Fruit fly (Drosophila melanogaster) whole organism, wandering third instar larva: Measurements from ENCODE around the gene MED31.

Experiments used
- Abd-B ChIP-seq: fragments of >200 bp; optimal IDR thresholded peaks from 2 replicates; lab custom pipeline; 2017; ENCODE audit warnings: missing biosample characterization, missing genetic modification characterization
- CG9705 ChIP-seq: fragments of 200-800 bp; sonication (Bioruptor generic); optimal IDR thresholded peaks from 2 replicates; lab custom pipeline; 2018; ENCODE audit warnings: missing biosample characterization, mild to moderate bottlenecking, missing genetic modification characterization
- CrebA ChIP-seq: fragments of 200-800 bp; sonication (Bioruptor generic); optimal IDR thresholded peaks from 2 replicates; lab custom pipeline; 2016; ENCODE audit warnings: missing biosample characterization, mild to moderate bottlenecking, missing genetic modification characterization, borderline replicate concordance
- Dfd ChIP-seq: fragments of >200 bp; optimal IDR thresholded peaks from 2 replicates; lab custom pipeline; 2017; ENCODE audit warnings: missing biosample characterization, missing genetic modification characterization
- Dif ChIP-seq: fragments of 200-275, 200-300 bp; sonication (Bioruptor generic); optimal IDR thresholded peaks from 2 replicates; lab custom pipeline; 2018; ENCODE audit warnings: missing biosample characterization, missing genetic modification characterization; ENCODE audit not compliant: partially characterized antibody
- GATAd ChIP-seq: sonication (Bioruptor generic); optimal IDR thresholded peaks from 2 replicates; lab custom pipeline; 2016; ENCODE audit warnings: missing biosample characterization, missing genetic modification characterization
- HLH106 ChIP-seq: fragments of 200-800 bp; optimal IDR thresholded peaks from 3 replicates; lab custom pipeline; 2019; ENCODE audit warnings: missing biosample characterization, mild to moderate bottlenecking, missing genetic modification characterization, moderate library complexity
- Hnf4 ChIP-seq: fragments of 200-800 bp; sonication (Bioruptor generic); optimal IDR thresholded peaks from 2 replicates; lab custom pipeline; 2016; ENCODE audit warnings: missing biosample characterization, mild to moderate bottlenecking, missing genetic modification characterization
- Hr78 ChIP-seq: fragments of >200 bp; optimal IDR thresholded peaks from 2 replicates; lab custom pipeline; 2017; ENCODE audit warnings: missing biosample characterization, missing genetic modification characterization
- Hr83 ChIP-seq: fragments of 200-300 bp; sonication (Bioruptor generic); optimal IDR thresholded peaks from 2 replicates; lab custom pipeline; 2016; ENCODE audit warnings: missing biosample characterization, mild to moderate bottlenecking, missing genetic modification characterization, moderate library complexity; ENCODE audit not compliant: poor library complexity, severe bottlenecking
- Jra ChIP-seq: sonication (Bioruptor generic); optimal IDR thresholded peaks from 2 replicates; lab custom pipeline; 2016; ENCODE audit warnings: missing biosample characterization, missing genetic modification characterization
- Myc ChIP-seq: fragments of >200 bp; optimal IDR thresholded peaks from 2 replicates; lab custom pipeline; 2017
- N ChIP-seq: fragments of >200 bp; optimal IDR thresholded peaks from 2 replicates; lab custom pipeline; 2018; ENCODE audit warnings: missing biosample characterization, missing external identifiers, missing genetic modification characterization
- OdsH ChIP-seq: fragments of 200-800 bp; sonication (Bioruptor generic); optimal IDR thresholded peaks from 2 replicates; lab custom pipeline; 2016; ENCODE audit warnings: missing biosample characterization, mild to moderate bottlenecking, missing genetic modification characterization
- Rel ChIP-seq, 2 experiments: fragments of 200-800 bp; sonication (Bioruptor generic) in 1 of 2; optimal IDR thresholded peaks; 2 replicates in 1 of 2; 3 replicates in 1 of 2; lab custom pipeline; 2016 to 2019; ENCODE audit warnings: mild to moderate bottlenecking in 2 of 2, missing biosample characterization in 2 of 2, missing genetic modification characterization in 2 of 2, moderate library complexity in 1 of 2
- Sp1 ChIP-seq: fragments of 200-800 bp; sonication (Bioruptor generic); optimal IDR thresholded peaks from 3 replicates; lab custom pipeline; 2019; ENCODE audit warnings: missing biosample characterization, mild to moderate bottlenecking, missing genetic modification characterization, moderate library complexity
- Vsx2 ChIP-seq: fragments of 200-300, 225-300 bp; sonication (Bioruptor generic); optimal IDR thresholded peaks from 2 replicates; lab custom pipeline; 2018; ENCODE audit warnings: missing biosample characterization, missing genetic modification characterization; ENCODE audit not compliant: partially characterized antibody
- br ChIP-seq: fragments of 200-800 bp; sonication (Bioruptor generic); optimal IDR thresholded peaks from 2 replicates; lab custom pipeline; 2016; ENCODE audit warnings: missing biosample characterization, missing genetic modification characterization
- dsf ChIP-seq: sonication (Bioruptor generic); optimal IDR thresholded peaks from 2 replicates; lab custom pipeline; 2016; ENCODE audit warnings: missing biosample characterization, missing genetic modification characterization, borderline replicate concordance
- ey ChIP-seq: fragments of 200-800 bp; sonication (Bioruptor generic); optimal IDR thresholded peaks from 2 replicates; lab custom pipeline; 2016; ENCODE audit warnings: missing biosample characterization, missing genetic modification characterization
- foxo ChIP-seq, 2 experiments: fragments of 200-800 bp; sonication (Bioruptor generic); optimal IDR thresholded peaks; 2 replicates in 1 of 2; 3 replicates in 1 of 2; lab custom pipeline; 2016 to 2017; ENCODE audit warnings: missing biosample characterization in 2 of 2, missing genetic modification characterization in 2 of 2
- fru ChIP-seq: fragments of 200-800 bp; sonication (Bioruptor generic); optimal IDR thresholded peaks from 3 replicates; lab custom pipeline; 2016; ENCODE audit warnings: missing biosample characterization, mild to moderate bottlenecking, missing genetic modification characterization
- h ChIP-seq: fragments of 200-800 bp; sonication (Bioruptor generic); optimal IDR thresholded peaks from 3 replicates; lab custom pipeline; 2016; ENCODE audit warnings: missing biosample characterization, mild to moderate bottlenecking, missing genetic modification characterization
- jim ChIP-seq: fragments of 175-275, 200-325 bp; sonication (Bioruptor generic); optimal IDR thresholded peaks from 2 replicates; lab custom pipeline; 2016; ENCODE audit warnings: missing biosample characterization, mild to moderate bottlenecking, missing genetic modification characterization
- lola ChIP-seq: fragments of >200 bp; optimal IDR thresholded peaks from 2 replicates; lab custom pipeline; 2017; ENCODE audit warnings: missing biosample characterization, missing genetic modification characterization
- pan ChIP-seq: fragments of >200 bp; optimal IDR thresholded peaks from 2 replicates; lab custom pipeline; 2017
- psq ChIP-seq: fragments of 200-800 bp; sonication (Bioruptor generic); optimal IDR thresholded peaks from 3 replicates; lab custom pipeline; 2017; ENCODE audit warnings: missing biosample characterization, mild to moderate bottlenecking, missing genetic modification characterization, moderate library complexity
- rgr ChIP-seq: fragments of 200-800 bp; sonication (Bioruptor generic); optimal IDR thresholded peaks from 3 replicates; lab custom pipeline; 2016; ENCODE audit warnings: missing biosample characterization, mild to moderate bottlenecking, missing genetic modification characterization
- sage ChIP-seq: fragments of 200-800 bp; sonication (Bioruptor generic); optimal IDR thresholded peaks from 2 replicates; lab custom pipeline; 2016; ENCODE audit warnings: missing biosample characterization, mild to moderate bottlenecking, missing genetic modification characterization
- sv ChIP-seq: fragments of 200-800 bp; sonication (Bioruptor generic); optimal IDR thresholded peaks from 3 replicates; lab custom pipeline; 2016; ENCODE audit warnings: missing biosample characterization, missing genetic modification characterization
- tai ChIP-seq: sonication (Bioruptor generic); optimal IDR thresholded peaks from 2 replicates; lab custom pipeline; 2016; ENCODE audit warnings: missing biosample characterization, missing genetic modification characterization
- usp ChIP-seq: fragments of >200 bp; optimal IDR thresholded peaks from 2 replicates; lab custom pipeline; 2017; ENCODE audit warnings: missing biosample characterization, missing genetic modification characterization
- woc ChIP-seq: sonication (Bioruptor generic); optimal IDR thresholded peaks from 2 replicates; lab custom pipeline; 2016; ENCODE audit warnings: missing biosample characterization, mild to moderate bottlenecking, missing genetic modification characterization

Gene MED31

dm6 chr3R:4641616-4642102 lies at the start of gene MED31, which contains the start of the genes CG9775 and slx1:
MED31 (plus strand) TSS chr3R:4641963.
CG9775 (minus strand) TSS chr3R:4641838.
slx1 (plus strand) TSS chr3R:4641963.
- TF ChIP-seq Abd-B (GFP tag; lab: Kevin White, UChicago), result no peak
- peak; percentile 73 for TF ChIP-seq Sp1 (GFP tag; lab: Kevin White, UChicago)
- TF ChIP-seq tai (GFP tag; lab: Kevin White, UChicago), result no peak
- peak; percentile 64 for TF ChIP-seq OdsH (GFP tag; lab: Kevin White, UChicago)
- peak; percentile 53 for TF ChIP-seq fru
- peak; percentile 73 for TF ChIP-seq rgr (GFP tag; lab: Kevin White, UChicago)
- peak; percentile 57 for TF ChIP-seq h (GFP tag; lab: Kevin White, UChicago)
- TF ChIP-seq CG9705 (GFP tag; lab: Kevin White, UChicago), result peak; percentile 13
- TF ChIP-seq ey (GFP tag; lab: Kevin White, UChicago), result peak; percentile 25
- no peak for TF ChIP-seq pan (lab: Kevin White, UChicago)
- TF ChIP-seq sage (GFP tag; lab: Kevin White, UChicago), result no peak
- no peak for TF ChIP-seq dsf
- peak; percentile 25 for TF ChIP-seq Hnf4 (GFP tag; lab: Kevin White, UChicago)
- TF ChIP-seq foxo (GFP tag; optimal IDR thresholded peaks at IDR 0.05; lab: Kevin White, UChicago), result peak in 1 of 2 experiments; percentile 78
- TF ChIP-seq br, result no peak
- TF ChIP-seq woc (GFP tag; lab: Kevin White, UChicago), result peak; percentile 48
- TF ChIP-seq Hr83 (GFP tag; lab: Kevin White, UChicago), result no peak
- peak; percentile 81 for TF ChIP-seq HLH106 (tag; lab: Kevin White, UChicago)
- no peak for TF ChIP-seq Jra
- TF ChIP-seq psq (GFP tag; lab: Kevin White, UChicago), result peak; percentile 65
- TF ChIP-seq Myc (lab: Kevin White, UChicago), result no peak
- TF ChIP-seq Dif (GFP tag; lab: Kevin White, UChicago), result no peak

dm6 chr3R:4599624-4600023 lies 42.1 kb upstream of the MED31 start:
- no peak for TF ChIP-seq lola
- TF ChIP-seq Hnf4 (GFP tag; lab: Kevin White, UChicago), result no peak
- TF ChIP-seq Myc (lab: Kevin White, UChicago), result no peak
- no peak for TF ChIP-seq CrebA (GFP tag; lab: Kevin White, UChicago)
- TF ChIP-seq Dfd, result no peak
- TF ChIP-seq woc (GFP tag; lab: Kevin White, UChicago), result no peak
- TF ChIP-seq dsf, result no peak
- no peak for TF ChIP-seq Abd-B (GFP tag; lab: Kevin White, UChicago)
- TF ChIP-seq N, result no peak
- TF ChIP-seq GATAd (GFP tag; lab: Kevin White, UChicago), result no peak
- TF ChIP-seq jim (GFP tag; lab: Kevin White, UChicago), result no peak
- no peak for TF ChIP-seq pan (lab: Kevin White, UChicago)
- no peak for TF ChIP-seq tai (GFP tag; lab: Kevin White, UChicago)
- TF ChIP-seq Hr83 (GFP tag; lab: Kevin White, UChicago), result no peak
- TF ChIP-seq Vsx2 (GFP tag; lab: Kevin White, UChicago), result no peak
- no peak for TF ChIP-seq Hr78
- TF ChIP-seq Jra, result no peak
- no peak for TF ChIP-seq usp
- no peak for TF ChIP-seq fru
- TF ChIP-seq, all 38 proteins: peak for 0

DNA sequence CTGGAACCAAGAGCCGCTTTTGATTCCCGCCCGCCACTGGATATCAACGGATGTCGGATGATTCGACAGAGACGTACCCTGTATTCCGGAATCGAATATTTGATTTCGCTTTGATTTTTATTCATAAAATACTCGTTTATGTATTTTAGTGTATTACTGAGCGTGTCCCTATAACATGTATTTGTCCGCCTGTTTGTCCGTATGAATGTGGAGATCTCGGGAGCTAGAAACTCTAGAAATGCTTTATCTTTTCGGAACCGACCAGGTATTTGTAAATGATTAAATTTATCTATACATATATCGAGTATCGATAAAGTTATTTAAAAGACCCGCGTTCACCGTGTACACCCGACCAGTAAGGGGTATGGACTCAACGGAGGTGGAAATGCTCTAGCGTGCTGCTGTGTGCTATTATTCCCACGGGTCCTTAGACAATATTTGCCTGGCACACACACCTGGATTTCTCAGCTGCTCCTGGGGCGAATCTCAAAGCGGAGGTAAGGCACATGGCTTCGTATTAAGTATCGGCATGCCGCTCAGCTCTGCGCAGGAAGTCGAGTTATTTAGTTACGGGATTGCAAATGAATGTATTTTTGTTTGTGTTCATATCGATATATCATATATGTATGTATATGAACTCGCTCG lies 39.8 kb upstream of the MED31 start:
- TF ChIP-seq h (GFP tag; lab: Kevin White, UChicago), result no peak
- no peak for TF ChIP-seq HLH106 (tag; lab: Kevin White, UChicago)
- TF ChIP-seq Vsx2 (GFP tag; lab: Kevin White, UChicago), result no peak
- no peak for TF ChIP-seq CrebA (GFP tag; lab: Kevin White, UChicago)
- no peak for TF ChIP-seq N
- TF ChIP-seq pan (lab: Kevin White, UChicago), result no peak
- no peak for TF ChIP-seq sage (GFP tag; lab: Kevin White, UChicago)
- TF ChIP-seq Rel (GFP tag; optimal IDR thresholded peaks at IDR 0.05; lab: Kevin White, UChicago), result no peak
- no peak for TF ChIP-seq Rel (tag; optimal IDR thresholded peaks at IDR 0.05; lab: Kevin White, UChicago)
- no peak for TF ChIP-seq dsf
- no peak for TF ChIP-seq sv (GFP tag; lab: Kevin White, UChicago)
- TF ChIP-seq, all 38 proteins: peak for 0
